Fruit fly (Drosophila melanogaster) whole organism, larva: ENCODE data around the gene CG14395.

Experiments
- noc ChIP-seq: fragments of 200-800 bp; sonication (Bioruptor generic); optimal IDR thresholded peaks from 3 replicates; lab custom pipeline; 2019; ENCODE audit warnings: missing biosample characterization, mild to moderate bottlenecking, missing genetic modification characterization, moderate library complexity

CG14395 gene

DNA sequence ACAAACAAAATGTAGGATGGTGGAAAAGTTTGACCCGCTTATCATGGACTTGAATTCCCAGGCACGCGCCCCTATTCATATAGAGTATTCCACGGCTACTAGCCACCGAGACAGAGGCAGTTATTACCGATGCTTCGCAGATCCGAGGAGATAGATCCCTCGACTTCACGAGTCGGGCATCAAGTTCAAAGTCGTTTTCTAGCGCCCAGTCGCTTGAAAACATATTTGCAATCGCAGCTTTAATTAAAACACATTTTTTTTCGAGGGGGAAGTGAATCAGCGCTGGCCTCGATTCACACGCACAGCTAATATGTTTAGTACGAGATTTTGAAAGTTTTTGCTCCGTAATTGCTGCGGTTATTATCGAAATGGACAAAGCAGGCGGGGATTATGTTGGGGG lies 52.6 kb downstream of the CG14395 start:
- TF ChIP-seq noc = peak; percentile 63

DNA sequence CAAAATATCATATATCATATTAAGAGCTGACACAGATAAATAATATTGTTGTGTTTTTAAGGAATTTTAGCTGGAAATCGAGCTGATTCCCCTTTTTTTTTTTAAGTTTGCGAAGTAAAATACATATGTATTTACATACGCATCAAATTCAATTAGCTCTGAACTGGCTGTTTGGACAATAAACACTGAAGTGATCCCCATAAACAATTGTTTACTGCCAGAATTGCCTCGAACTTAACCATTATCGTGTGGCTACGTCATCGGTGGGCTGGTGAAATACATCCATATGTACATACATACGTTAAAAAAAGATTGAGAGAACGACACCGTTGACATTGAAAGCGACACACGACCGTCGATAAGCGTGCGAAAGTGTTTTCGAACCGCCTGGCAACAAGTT lies 53.6 kb downstream of the CG14395 start:
- TF ChIP-seq noc = peak; percentile 49

DNA sequence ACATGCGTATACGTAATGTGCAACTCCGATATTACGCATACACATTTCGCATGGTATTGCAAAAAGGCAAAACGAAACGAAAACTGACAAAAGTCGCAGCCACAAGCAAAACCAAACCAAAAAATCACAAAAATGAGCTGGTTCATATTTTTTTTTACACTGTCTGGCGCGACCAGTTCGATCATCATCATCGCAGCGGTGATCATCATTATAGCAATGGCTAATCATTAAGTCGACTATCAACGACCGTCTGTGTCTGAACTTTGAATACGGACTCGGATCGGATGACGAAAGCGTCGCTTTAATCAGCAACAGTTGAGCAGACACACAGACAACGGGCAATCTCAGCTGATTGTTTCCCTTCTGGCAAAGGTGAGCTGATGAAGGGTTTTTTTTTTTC lies 54.3 kb downstream of the CG14395 start:
- TF ChIP-seq noc = peak; percentile 28

DNA sequence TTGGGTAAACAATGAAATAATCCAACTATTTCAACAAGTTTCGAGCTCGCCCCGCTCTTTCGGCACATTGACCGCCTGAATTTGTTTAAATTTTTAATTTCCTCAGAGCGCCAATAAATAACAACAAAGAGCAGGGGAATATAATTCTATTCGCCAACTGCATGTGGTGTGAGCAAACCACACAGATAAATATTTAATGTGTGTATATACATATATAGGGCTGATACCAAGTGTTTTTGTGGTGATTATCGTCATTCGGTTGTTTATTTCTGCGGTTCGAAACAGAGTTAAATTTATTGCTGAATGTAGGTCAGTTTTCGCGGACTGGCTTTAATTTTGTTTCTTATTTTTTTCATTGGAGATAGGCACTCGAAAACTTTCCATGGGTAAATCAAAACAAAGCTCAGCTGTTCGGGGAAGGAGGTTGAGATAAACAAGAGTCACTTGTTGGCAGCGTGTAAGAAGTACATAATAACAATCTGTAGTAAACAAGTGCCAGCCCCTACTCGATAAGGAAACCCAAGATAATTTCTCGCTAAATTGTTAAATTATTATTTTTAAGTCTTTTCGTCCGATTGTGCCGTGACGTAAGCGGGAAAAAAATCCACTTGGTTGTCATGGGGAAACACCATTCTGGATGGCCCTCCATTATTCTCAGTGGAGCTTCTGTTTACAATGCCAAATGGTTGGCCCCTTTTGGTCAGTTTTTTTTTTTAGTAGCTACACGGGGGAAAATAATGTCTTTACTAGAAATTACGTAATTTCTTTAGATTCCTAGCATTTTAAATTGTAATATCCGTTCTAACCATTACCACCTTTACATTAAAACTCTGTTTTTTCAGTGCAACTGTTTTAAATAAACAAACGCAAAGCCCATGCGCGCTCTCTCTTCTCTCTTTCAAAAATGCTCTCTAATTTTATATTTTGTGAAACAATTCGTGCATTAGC lies 55.2 kb downstream of the CG14395 start:
- peak; percentile 43 for TF ChIP-seq noc

DNA sequence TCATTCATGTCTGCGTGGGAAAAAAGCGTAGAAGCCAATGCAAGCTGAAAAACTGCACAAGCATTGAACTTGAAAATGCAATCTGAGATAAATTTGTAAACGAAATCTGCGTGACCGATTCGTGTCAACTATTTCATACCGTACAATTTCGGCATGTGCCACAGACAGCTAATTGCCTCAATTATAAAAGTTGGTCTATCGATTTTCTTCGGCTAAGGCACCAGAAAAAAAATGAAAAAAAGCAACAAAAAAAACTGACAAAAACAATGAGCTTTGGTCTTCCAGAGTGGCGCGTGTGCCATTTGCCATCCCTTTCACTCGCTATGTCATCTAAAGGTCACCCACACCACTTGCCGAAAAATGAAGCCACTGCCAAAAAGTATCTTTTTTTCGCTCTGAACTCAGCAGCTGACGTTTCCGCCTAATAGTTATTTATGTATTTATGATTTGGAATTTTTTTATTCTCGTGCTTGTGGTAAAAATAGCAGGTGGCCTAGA lies 56.0 kb downstream of the CG14395 start:
- no peak for TF ChIP-seq noc

DNA sequence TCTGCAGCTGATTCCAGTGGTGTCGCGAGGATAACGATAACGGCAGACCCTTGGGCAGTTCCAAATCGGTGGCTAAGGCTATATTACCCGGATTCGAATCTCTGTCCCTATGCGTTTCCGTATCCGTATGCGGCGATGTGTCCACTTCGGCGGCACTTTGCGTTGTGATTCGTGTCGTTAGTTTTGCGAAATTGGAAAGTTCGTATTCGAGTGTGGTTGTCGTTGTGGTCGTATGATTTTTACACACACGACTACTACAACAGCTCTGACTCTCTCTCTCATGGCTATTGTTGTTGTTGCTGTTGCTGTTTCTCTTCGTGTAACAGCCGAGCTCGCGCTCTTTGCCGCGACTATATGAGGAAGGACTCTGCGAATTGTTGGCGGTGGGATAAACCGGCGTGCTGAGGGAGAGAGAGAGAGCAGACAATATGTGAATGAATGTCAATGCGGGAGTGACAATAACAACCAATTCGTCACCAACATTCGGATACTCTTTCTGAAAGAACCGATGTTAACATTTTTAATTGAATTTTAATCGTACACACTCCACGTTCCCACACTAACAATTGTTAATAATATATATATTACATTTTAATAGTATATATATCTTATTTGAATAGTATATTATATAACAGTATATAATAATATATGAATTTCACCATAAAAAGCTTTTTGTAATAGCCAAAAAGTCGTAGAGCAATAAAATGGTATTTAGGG lies 57.2 kb downstream of the CG14395 start:
- peak; percentile 57 for TF ChIP-seq noc

DNA sequence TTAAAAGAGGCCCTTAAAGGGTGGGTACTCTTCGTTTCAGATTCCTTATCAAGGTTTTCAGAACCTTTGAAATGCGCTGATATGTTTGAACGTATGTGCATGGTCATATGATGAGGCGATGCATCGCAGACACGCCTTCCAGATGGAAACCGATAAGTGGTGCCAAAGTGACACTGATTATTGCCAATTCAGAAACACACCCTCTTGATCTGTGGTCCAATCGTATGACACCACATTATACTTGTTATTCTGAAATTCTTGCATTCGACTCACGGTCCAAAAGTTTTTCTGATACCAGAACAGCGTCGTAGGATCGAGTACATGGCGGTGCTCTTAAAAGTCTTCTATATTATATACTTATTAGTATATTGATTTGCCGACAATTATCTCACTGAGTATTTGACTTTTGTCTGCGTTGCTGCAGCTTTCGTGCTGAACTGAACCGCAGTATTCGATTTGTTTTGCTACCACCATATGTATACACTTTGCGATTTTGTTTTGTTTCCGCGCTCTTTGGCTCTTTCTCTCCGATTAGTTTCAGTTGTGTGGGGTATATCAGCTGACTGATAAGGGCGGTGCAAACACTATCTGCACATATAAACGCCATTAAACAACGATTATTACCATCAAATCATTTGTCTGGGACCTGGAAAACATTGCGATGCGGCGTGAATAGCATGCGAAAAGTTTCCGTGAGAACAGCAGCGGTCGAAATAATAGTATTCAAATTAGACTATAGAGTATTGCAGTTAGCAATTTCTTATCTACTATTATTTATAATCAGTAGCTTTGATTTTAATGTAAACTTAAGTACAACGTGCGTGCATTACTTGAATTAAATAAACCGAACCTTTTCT lies 57.9 kb downstream of the CG14395 start:
- TF ChIP-seq noc = peak; percentile 57

DNA sequence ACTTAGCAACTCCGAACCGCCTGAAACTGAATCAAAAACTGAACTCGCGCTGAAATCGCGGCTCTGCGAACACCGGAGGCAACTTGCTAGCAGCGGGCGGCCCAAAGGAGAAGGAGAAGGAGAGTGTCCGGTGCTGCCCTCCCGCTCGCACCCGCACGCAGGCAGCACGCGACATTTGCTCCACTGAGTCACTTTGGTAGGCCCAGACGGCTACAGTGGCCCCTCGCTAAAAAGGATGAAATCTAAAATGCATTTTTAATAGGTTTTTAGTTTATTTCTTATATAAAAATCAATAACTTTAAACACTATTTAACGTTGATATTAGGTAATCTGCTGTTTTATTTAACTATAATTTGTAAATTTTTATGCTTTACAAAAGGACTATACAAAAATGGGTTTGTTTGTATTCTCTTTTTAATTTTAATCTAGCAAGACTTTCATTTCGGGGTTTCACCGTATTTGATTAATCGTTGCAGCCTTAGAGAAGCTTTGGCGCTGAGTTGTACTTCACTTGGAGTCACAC lies 59.8 kb downstream of the CG14395 start, which contains the start of gene Men:
TSS of gene Men (minus strand) at position 51 of the 523 bp plus-strand sequence.
- TF ChIP-seq noc = peak; percentile 47
